Fruit fly (Drosophila melanogaster) whole organism, prepupa: ENCODE data around the gene tefu.

Experiments used
- Blimp-1 ChIP-seq: fragments of 200-800 bp; sonication (Bioruptor generic); optimal IDR thresholded peaks from 3 replicates; lab custom pipeline; 2017; ENCODE audit warnings: missing biosample characterization, missing genetic modification characterization, mild to moderate bottlenecking, moderate library complexity, missing genetic modification reagents
- CG10631 ChIP-seq: fragments of 200-800 bp; sonication (Bioruptor generic); optimal IDR thresholded peaks from 2 replicates; lab custom pipeline; 2016; ENCODE audit warnings: missing biosample characterization, missing genetic modification characterization
- CG11294 ChIP-seq: fragments of 200-800 bp; sonication (Bioruptor generic); IDR thresholded peaks from 2 replicates; pipeline ENCODE4 v1.3.6; 2022; ENCODE audit warnings: missing biosample characterization, missing genetic modification characterization
- CG11902 ChIP-seq: fragments of 200-800 bp; sonication (Bioruptor generic); optimal IDR thresholded peaks from 3 replicates; lab custom pipeline; 2016; ENCODE audit warnings: missing biosample characterization, missing genetic modification characterization
- CG15336 ChIP-seq: fragments of 200-800 bp; sonication (Bioruptor generic); IDR thresholded peaks from 2 replicates; pipeline ENCODE4 v1.3.6; 2022; ENCODE audit warnings: missing biosample characterization, missing genetic modification characterization
- CG1621 ChIP-seq: fragments of 200-800 bp; sonication (Bioruptor generic); optimal IDR thresholded peaks from 3 replicates; lab custom pipeline; 2018; ENCODE audit warnings: missing biosample characterization, mild to moderate bottlenecking, missing genetic modification characterization
- CG3032 ChIP-seq: fragments of 200-800 bp; optimal IDR thresholded peaks from 2 replicates; lab custom pipeline; 2019; ENCODE audit warnings: missing biosample characterization, mild to moderate bottlenecking, missing genetic modification characterization, moderate library complexity
- CG32006 ChIP-seq: fragments of 200-800 bp; sonication (Bioruptor generic); optimal IDR thresholded peaks from 3 replicates; lab custom pipeline; 2017; ENCODE audit warnings: missing biosample characterization, mild to moderate bottlenecking, missing genetic modification characterization
- CG3919 ChIP-seq: fragments of 200-800 bp; sonication (Bioruptor generic); optimal IDR thresholded peaks from 3 replicates; lab custom pipeline; 2016; ENCODE audit warnings: missing biosample characterization, missing genetic modification characterization
- CG4318 ChIP-seq: fragments of 200-800 bp; sonication (Bioruptor generic); optimal IDR thresholded peaks from 3 replicates; lab custom pipeline; 2017; ENCODE audit warnings: missing biosample characterization, mild to moderate bottlenecking, missing genetic modification characterization
- CG6163 ChIP-seq: fragments of 200-800 bp; sonication (Bioruptor generic); IDR thresholded peaks from 3 replicates; pipeline ENCODE4 v1.3.6; 2022; ENCODE audit warnings: missing biosample characterization, missing genetic modification characterization
- CG6276 ChIP-seq: fragments of 200-800 bp; sonication (Bioruptor generic); optimal IDR thresholded peaks from 2 replicates; lab custom pipeline; 2017; ENCODE audit warnings: missing biosample characterization, mild to moderate bottlenecking, missing genetic modification characterization
- CG6792 ChIP-seq: fragments of 200-800 bp; sonication (Bioruptor generic); optimal IDR thresholded peaks from 3 replicates; lab custom pipeline; 2016; ENCODE audit warnings: missing biosample characterization, missing genetic modification characterization
- CG6808 ChIP-seq: fragments of 200-800 bp; sonication (Bioruptor generic); optimal IDR thresholded peaks from 3 replicates; lab custom pipeline; 2017; ENCODE audit warnings: missing biosample characterization, missing genetic modification characterization, mild to moderate bottlenecking, moderate library complexity, missing genetic modification reagents
- CG6854 ChIP-seq: fragments of 200-800 bp; sonication (Bioruptor generic); optimal IDR thresholded peaks from 2 replicates; lab custom pipeline; 2017; ENCODE audit warnings: missing biosample characterization, mild to moderate bottlenecking, missing genetic modification characterization
- CG7368 ChIP-seq: fragments of 200-800 bp; sonication (Bioruptor generic); optimal IDR thresholded peaks from 3 replicates; lab custom pipeline; 2016; ENCODE audit warnings: missing biosample characterization, missing genetic modification characterization
- CG9139 ChIP-seq: fragments of 200-800 bp; sonication (Bioruptor generic); optimal IDR thresholded peaks from 3 replicates; lab custom pipeline; 2017; ENCODE audit warnings: missing biosample characterization, mild to moderate bottlenecking, missing genetic modification characterization
- Eip78C ChIP-seq: fragments of 200-800 bp; sonication (Bioruptor generic); peaks from one replicate; lab custom pipeline; 2016; ENCODE audit warnings: missing biosample characterization, missing genetic modification characterization
- Hr39 ChIP-seq: fragments of 200-800 bp; sonication (Bioruptor generic); optimal IDR thresholded peaks from 2 replicates; lab custom pipeline; 2016; ENCODE audit warnings: missing biosample characterization, missing genetic modification characterization
- Hr4 ChIP-seq: fragments of 200-800 bp; sonication (Bioruptor generic); optimal IDR thresholded peaks from 3 replicates; lab custom pipeline; 2016; ENCODE audit warnings: missing biosample characterization, missing genetic modification characterization
- Lpt ChIP-seq: fragments of 200-800 bp; sonication (Bioruptor generic); optimal IDR thresholded peaks from 3 replicates; lab custom pipeline; 2016; ENCODE audit warnings: missing biosample characterization, missing genetic modification characterization
- OdsH ChIP-seq: fragments of 200-800 bp; sonication (Bioruptor generic); optimal IDR thresholded peaks from 3 replicates; lab custom pipeline; 2016; ENCODE audit warnings: missing biosample characterization, missing genetic modification characterization
- Sox102F ChIP-seq: fragments of 200-800 bp; sonication (Bioruptor generic); optimal IDR thresholded peaks from 2 replicates; lab custom pipeline; 2016; ENCODE audit warnings: missing biosample characterization, mild to moderate bottlenecking, missing genetic modification characterization
- Sox14 ChIP-seq: fragments of 200-800 bp; sonication (Bioruptor generic); optimal IDR thresholded peaks from 3 replicates; lab custom pipeline; 2016; ENCODE audit warnings: missing biosample characterization, missing genetic modification characterization
- achi ChIP-seq: fragments of 200-800 bp; sonication (Bioruptor generic); optimal IDR thresholded peaks from 3 replicates; lab custom pipeline; 2016; ENCODE audit warnings: missing biosample characterization, missing genetic modification characterization
- acj6 ChIP-seq: fragments of 200-800 bp; sonication (Bioruptor generic); optimal IDR thresholded peaks from 3 replicates; lab custom pipeline; 2016; ENCODE audit warnings: missing biosample characterization, missing genetic modification characterization
- dac ChIP-seq: fragments of 200-800 bp; sonication (Bioruptor generic); optimal IDR thresholded peaks from 2 replicates; lab custom pipeline; 2017; ENCODE audit warnings: missing biosample characterization, mild to moderate bottlenecking, missing genetic modification characterization
- eg ChIP-seq: fragments of 200-800 bp; sonication (Bioruptor generic); IDR thresholded peaks from 3 replicates; pipeline ENCODE4 v1.3.6; 2022; ENCODE audit warnings: missing biosample characterization, missing genetic modification characterization
- esn ChIP-seq: fragments of 200-800 bp; sonication (Bioruptor generic); optimal IDR thresholded peaks from 2 replicates; lab custom pipeline; 2016; ENCODE audit warnings: missing biosample characterization, mild to moderate bottlenecking, missing genetic modification characterization, moderate library complexity
- fd85E ChIP-seq: fragments of 200-800 bp; sonication (Bioruptor generic); optimal IDR thresholded peaks from 3 replicates; lab custom pipeline; 2016; ENCODE audit warnings: missing biosample characterization, missing genetic modification characterization
- fkh ChIP-seq: fragments of 200-800 bp; sonication (Bioruptor generic); optimal IDR thresholded peaks from 3 replicates; lab custom pipeline; 2017; ENCODE audit warnings: missing biosample characterization, mild to moderate bottlenecking, missing genetic modification characterization, moderate library complexity
- lz ChIP-seq: fragments of 200-800 bp; sonication (Bioruptor generic); optimal IDR thresholded peaks from 3 replicates; lab custom pipeline; 2016; ENCODE audit warnings: missing biosample characterization, missing genetic modification characterization
- net ChIP-seq: fragments of 200-800 bp; sonication (Bioruptor generic); optimal IDR thresholded peaks from 3 replicates; lab custom pipeline; 2016; ENCODE audit warnings: missing biosample characterization, missing genetic modification characterization
- pdm3 ChIP-seq: fragments of 200-800 bp; sonication (Bioruptor generic); optimal IDR thresholded peaks from 3 replicates; lab custom pipeline; 2016; ENCODE audit warnings: missing biosample characterization, missing genetic modification characterization
- spab ChIP-seq: fragments of 200-800 bp; sonication (Bioruptor generic); optimal IDR thresholded peaks from 2 replicates; lab custom pipeline; 2017; ENCODE audit warnings: missing biosample characterization, mild to moderate bottlenecking, missing genetic modification characterization, missing genetic modification reagents
- ss ChIP-seq, 2 experiments: fragments of 200-800 bp; sonication (Bioruptor generic); optimal IDR thresholded peaks; 2 replicates in 1 of 2; 3 replicates in 1 of 2; lab custom pipeline; 2017 to 2018; ENCODE audit warnings: mild to moderate bottlenecking in 2 of 2, missing biosample characterization in 2 of 2, missing genetic modification characterization in 2 of 2, moderate library complexity in 1 of 2
- svp ChIP-seq: fragments of 200-800 bp; sonication (Bioruptor generic); peaks from one replicate; lab custom pipeline; 2016; ENCODE audit warnings: missing biosample characterization, missing genetic modification characterization
- vri ChIP-seq: fragments of 200-800 bp; sonication (Bioruptor generic); optimal IDR thresholded peaks from 3 replicates; lab custom pipeline; 2016; ENCODE audit warnings: missing biosample characterization, mild to moderate bottlenecking, missing genetic modification characterization

Gene tefu

DNA sequence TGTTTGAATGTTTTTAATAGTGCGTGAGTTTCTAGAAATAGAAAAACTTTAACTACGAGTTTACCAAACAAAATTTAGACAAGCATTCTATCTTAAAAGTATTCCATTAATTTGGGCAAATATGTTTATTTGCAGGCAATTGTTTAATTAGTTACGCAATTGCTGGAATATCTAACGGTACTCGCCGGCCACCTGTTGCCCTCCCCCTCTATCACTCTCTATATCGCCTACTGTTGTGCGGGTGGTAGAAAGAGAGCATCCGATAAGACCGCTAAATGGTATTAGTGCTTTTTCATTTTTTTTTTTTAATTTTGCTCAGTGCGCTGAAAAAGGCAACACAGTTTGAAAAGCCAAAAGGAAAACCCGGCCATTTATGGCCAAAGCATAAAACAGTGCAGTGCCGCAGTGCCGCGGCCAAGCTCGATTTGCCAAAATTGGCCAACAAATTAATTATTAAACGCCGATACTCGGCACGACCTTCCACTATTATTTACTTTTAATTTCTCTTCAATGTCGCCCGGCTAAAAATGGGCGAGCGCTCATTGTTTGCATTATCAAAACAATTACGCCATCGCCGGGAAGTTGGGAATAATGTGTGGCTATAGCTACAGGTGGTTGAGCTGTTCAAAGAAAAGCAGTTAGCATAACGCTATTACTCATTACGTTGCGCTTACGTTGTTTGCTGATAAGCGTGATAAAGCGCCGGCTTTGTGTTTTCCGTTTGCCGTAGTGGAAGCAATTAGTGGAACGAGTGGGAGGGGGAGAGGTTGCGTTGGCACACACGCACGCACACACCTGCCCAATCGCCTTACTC, 48.0 kb upstream of the tefu start:
- TF ChIP-seq pdm3: no peak
- TF ChIP-seq CG7368: no peak
- no peak for TF ChIP-seq CG6808 (GFP tag; lab: Kevin White, UChicago)
- TF ChIP-seq CG15336 (GFP tag; lab: Robert Waterston, UW): no peak
- no peak for TF ChIP-seq esn (GFP tag; lab: Kevin White, UChicago)
- TF ChIP-seq CG3919 (GFP tag; lab: Kevin White, UChicago): no peak
- TF ChIP-seq CG11902: no peak
- no peak for TF ChIP-seq Lpt (GFP tag; lab: Kevin White, UChicago)
- peak; percentile 47 for TF ChIP-seq vri (GFP tag; lab: Kevin White, UChicago)
- no peak for TF ChIP-seq spab
- TF ChIP-seq achi (GFP tag; lab: Kevin White, UChicago): no peak
- TF ChIP-seq net (GFP tag; lab: Kevin White, UChicago): no peak
- TF ChIP-seq CG1621 (tag; lab: Kevin White, UChicago): peak; percentile 15
- TF ChIP-seq CG32006 (GFP tag; lab: Kevin White, UChicago): no peak
- TF ChIP-seq Blimp-1 (GFP tag; lab: Kevin White, UChicago): no peak
- no peak for TF ChIP-seq CG10631 (GFP tag; lab: Kevin White, UChicago)
- TF ChIP-seq Sox102F: no peak
- TF ChIP-seq Hr4 (GFP tag; lab: Kevin White, UChicago): no peak
- no peak for TF ChIP-seq eg (GFP tag; lab: Robert Waterston, UW)
- peak; percentile 34 for TF ChIP-seq svp (GFP tag; lab: Kevin White, UChicago)
- no peak for TF ChIP-seq CG9139 (GFP tag; lab: Kevin White, UChicago)
- TF ChIP-seq acj6 (GFP tag; lab: Kevin White, UChicago): no peak
- TF ChIP-seq fkh (GFP tag; lab: Kevin White, UChicago): peak; percentile 70
- no peak for TF ChIP-seq ss (GFP tag; optimal IDR thresholded peaks at IDR 0.05; lab: Kevin White, UChicago)
- TF ChIP-seq dac (GFP tag; lab: Kevin White, UChicago): no peak

DNA sequence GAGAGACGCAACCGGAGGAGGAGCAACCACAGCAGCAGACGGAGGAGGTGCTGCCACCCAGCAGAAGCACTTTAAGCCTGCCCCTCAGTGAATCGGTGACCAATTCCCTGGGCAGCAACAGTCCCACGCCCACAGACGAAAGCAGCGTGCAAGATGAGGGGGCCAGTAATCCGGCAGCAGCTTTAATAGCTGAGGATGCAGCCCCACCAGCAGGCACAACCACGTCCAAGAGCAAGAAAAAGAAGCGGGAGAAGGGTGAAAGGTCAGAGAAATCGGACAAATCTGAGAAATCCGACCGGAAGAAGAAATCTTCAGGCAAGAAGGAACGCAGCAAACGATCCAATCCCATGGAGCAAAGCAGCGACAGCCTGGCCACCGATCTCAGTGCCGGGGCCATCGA, 46.8 kb upstream of the tefu start:
- TF ChIP-seq Hr4 (GFP tag; lab: Kevin White, UChicago): no peak
- TF ChIP-seq Hr39 (GFP tag; lab: Kevin White, UChicago): no peak
- TF ChIP-seq net (GFP tag; lab: Kevin White, UChicago): no peak
- no peak for TF ChIP-seq CG10631 (GFP tag; lab: Kevin White, UChicago)
- TF ChIP-seq CG6854 (GFP tag; lab: Kevin White, UChicago): no peak
- no peak for TF ChIP-seq OdsH (GFP tag; lab: Kevin White, UChicago)
- no peak for TF ChIP-seq lz (GFP tag; lab: Kevin White, UChicago)
- no peak for TF ChIP-seq CG6276 (GFP tag; lab: Kevin White, UChicago)
- no peak for TF ChIP-seq acj6 (GFP tag; lab: Kevin White, UChicago)
- no peak for TF ChIP-seq fd85E
- no peak for TF ChIP-seq CG6792 (GFP tag; lab: Kevin White, UChicago)
- no peak for TF ChIP-seq Lpt (GFP tag; lab: Kevin White, UChicago)
- TF ChIP-seq vri (GFP tag; lab: Kevin White, UChicago): no peak
- no peak for TF ChIP-seq achi (GFP tag; lab: Kevin White, UChicago)
- TF ChIP-seq CG11294 (GFP tag; lab: Robert Waterston, UW): no peak
- TF ChIP-seq CG6163 (GFP tag; lab: Robert Waterston, UW): no peak

DNA sequence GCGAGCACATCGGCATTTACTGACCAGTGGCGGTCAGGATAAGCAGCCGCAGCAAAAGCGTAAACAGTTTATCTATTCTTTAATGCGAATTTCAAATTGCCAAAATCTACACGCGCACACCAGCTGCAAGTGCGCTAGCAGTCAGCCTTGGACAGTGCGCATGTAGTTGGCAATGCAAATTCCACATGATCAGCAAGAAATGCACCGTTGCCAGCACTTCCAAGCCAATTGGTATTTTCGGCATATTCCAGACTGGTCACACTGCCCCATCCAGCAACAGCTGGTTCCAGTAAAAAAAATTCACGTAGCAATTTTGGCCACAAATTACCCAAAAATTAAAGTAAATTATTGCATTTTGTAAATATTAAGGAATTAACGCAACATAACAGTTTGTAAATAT, 45.7 kb upstream of the tefu start:
- TF ChIP-seq Sox14 (peak; percentile 4), dac (GFP tag; lab: Kevin White, UChicago) (no peak), CG4318 (no peak), esn (GFP tag; lab: Kevin White, UChicago) (peak; percentile 14), Hr39 (GFP tag; lab: Kevin White, UChicago) (peak; percentile 5), CG3032 (tag; lab: Kevin White, UChicago) (peak; percentile 1), Eip78C (GFP tag; lab: Kevin White, UChicago) (peak; percentile 0)
